Fruit fly (Drosophila melanogaster) whole organism: Measurements from ENCODE around the gene CG33332.

ENCODE experiments used
- CG8478 ChIP-seq: fragments of >200 bp; optimal IDR thresholded peaks from 2 replicates; lab custom pipeline; 2018; ENCODE audit warnings: inconsistent platforms
- Dll ChIP-seq: fragments of >200 bp; optimal IDR thresholded peaks from 2 replicates; lab custom pipeline; 2017
- EcR ChIP-seq, 2 experiments: fragments of >200 bp; optimal IDR thresholded peaks; 2 replicates each; lab custom pipeline; 2017; ENCODE audit warnings: missing biosample characterization in 2 of 2, missing genetic modification characterization in 2 of 2, missing genetic modification reagents in 2 of 2
- pan ChIP-seq: fragments of >200 bp; optimal IDR thresholded peaks from 2 replicates; lab custom pipeline; 2017
- psq ChIP-seq: fragments of >200 bp; optimal IDR thresholded peaks from 2 replicates; lab custom pipeline; 2017
- usp ChIP-seq: fragments of >200 bp; optimal IDR thresholded peaks from 2 replicates; lab custom pipeline; 2017; ENCODE audit warnings: missing biosample characterization, missing genetic modification characterization, mixed read lengths

The CG33332 gene

DNA sequence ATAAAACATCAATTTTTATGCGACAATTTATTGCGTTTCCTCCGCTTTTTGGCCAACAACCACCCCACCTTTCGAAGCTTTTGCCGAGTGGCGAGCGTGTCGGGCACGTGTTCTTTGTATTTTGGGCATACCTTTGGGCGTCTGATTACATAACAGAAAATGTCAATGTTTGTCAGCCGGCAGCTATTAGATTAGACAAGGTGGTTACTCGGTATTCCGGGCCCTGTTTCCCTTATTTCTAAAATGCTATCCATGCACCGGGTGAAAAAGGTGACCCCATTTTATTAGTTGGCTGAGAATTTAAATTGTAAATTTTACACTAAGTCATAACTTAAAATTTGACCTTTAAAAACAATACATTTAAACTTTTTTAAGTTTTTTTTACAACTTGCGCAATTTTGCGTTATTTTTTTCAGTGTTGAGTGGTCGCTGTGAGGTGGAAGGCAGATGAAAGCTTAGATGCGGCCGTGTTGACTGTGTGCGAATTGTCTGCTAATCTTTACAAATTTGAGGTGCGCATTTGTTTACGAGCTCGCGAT is 26.3 kb downstream of the CG33332 start:
- TF ChIP-seq usp (GFP tag; lab: Kevin White, UChicago) (no peak), CG8478 (lab: Kevin White, UChicago) (no peak), EcR (GFP tag; optimal IDR thresholded peaks at IDR 0.05; lab: Kevin White, UChicago) (no peak), Dll (lab: Kevin White, UChicago) (no peak), pan (lab: Kevin White, UChicago) (no peak), psq (lab: Kevin White, UChicago) (no peak)

DNA sequence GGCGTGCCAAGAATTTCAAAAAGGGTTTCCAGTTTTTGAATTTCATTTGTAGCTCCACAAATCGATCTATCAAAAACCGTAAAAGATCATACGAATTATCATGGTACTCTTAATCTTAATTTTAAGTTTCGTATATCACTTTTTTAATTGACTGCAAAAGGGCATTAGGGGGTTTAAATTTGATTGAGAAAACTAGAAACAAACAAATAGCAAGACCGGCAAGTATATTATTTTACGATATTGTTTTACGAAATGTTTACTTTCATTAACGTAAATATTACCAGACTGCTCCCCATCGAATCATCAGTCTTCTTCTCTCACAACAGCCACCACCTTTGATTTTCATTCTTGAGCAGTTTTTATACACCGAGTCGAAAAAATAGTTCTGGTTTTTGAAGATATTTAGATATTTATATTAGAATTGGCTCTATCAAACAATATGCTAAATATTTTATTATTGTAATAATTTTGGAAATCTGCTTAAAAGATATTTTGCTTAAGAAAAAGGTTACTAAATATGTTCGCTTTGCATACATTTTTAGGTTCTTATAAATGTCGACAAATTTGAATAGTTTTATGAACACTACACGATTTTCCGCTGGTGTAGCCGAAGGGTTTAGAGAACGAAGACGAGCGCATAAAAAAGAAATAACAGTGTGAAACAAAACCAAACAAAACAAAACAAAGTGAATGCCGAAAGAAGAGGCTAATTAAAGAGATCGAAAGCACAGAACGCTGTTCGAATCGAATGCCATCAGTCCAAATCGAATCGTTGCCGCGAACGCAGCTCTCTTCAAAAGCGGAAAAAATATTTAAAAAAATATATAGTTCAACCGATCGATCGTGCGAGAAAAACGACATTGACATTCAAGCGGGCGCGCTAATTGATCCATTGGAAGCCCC is 31.9 kb downstream of the CG33332 start, which contains the start of gene Sdr:
Sdr (plus strand) TSS at position 702 of the 903 bp plus-strand sequence.
- TF ChIP-seq CG8478 (lab: Kevin White, UChicago) (no peak), Dll (lab: Kevin White, UChicago) (no peak), psq (lab: Kevin White, UChicago) (no peak), EcR (GFP tag; optimal IDR thresholded peaks at IDR 0.05; lab: Kevin White, UChicago) (no peak), usp (GFP tag; lab: Kevin White, UChicago) (no peak), pan (lab: Kevin White, UChicago) (no peak)
